Fruit fly (Drosophila melanogaster): ENCODE measurements around the gene CG13728.

Gene CG13728

dm6 chr3L:17349604-17350003 lies 32.9 kb downstream of the CG13728 start, which contains the start of gene Mip (continued):
- TF ChIP-seq otp (GFP tag; IDR thresholded peaks at IDR 0.05) (no peak), CG3847 (GFP tag; IDR thresholded peaks at IDR 0.05) (0 out of 2 replicates have a peak, but pooled peaks have one; percentile 8), Bdp1 (GFP tag; optimal IDR thresholded peaks at IDR 0.05) (no peak), CG15479 (GFP tag; optimal IDR thresholded peaks at IDR 0.05) (peak; percentile 77), zen (tag; optimal IDR thresholded peaks at IDR 0.05) (peak; percentile 8), Hey (tag; optimal IDR thresholded peaks at IDR 0.05) (peak; percentile 39), CG11695 (GFP tag; IDR thresholded peaks at IDR 0.05) (no peak), CG8765 (GFP tag; IDR thresholded peaks at IDR 0.05) (no peak), pros (GFP tag; optimal IDR thresholded peaks at IDR 0.05) (no peak), crol (GFP tag; IDR thresholded peaks at IDR 0.05) (no peak), mld (GFP tag; IDR thresholded peaks at IDR 0.05; ENCODE audit: partially characterized antibody) (no peak), bowl (GFP tag; IDR thresholded peaks at IDR 0.05) (no peak), abd-A (tag; optimal IDR thresholded peaks at IDR 0.05) (no peak), lilli (GFP tag; optimal IDR thresholded peaks at IDR 0.05) (no peak), Med (GFP tag) (peak; percentile 48), jigr1 (GFP tag; IDR thresholded peaks at IDR 0.05) (no peak), slp2 (GFP tag; optimal IDR thresholded peaks at IDR 0.05) (no peak), cg (GFP tag; optimal IDR thresholded peaks at IDR 0.05) (peak; percentile 41), exex (tag; optimal IDR thresholded peaks at IDR 0.05) (no peak), D19B (GFP tag; optimal IDR thresholded peaks at IDR 0.05) (no peak), insv (GFP tag; optimal IDR thresholded peaks at IDR 0.05) (no peak), CG4424 (GFP tag; optimal IDR thresholded peaks at IDR 0.05) (no peak), CG2116 (GFP tag; optimal IDR thresholded peaks at IDR 0.05) (no peak), kni (GFP tag; optimal IDR thresholded peaks at IDR 0.05) (no peak)

- TF ChIP-seq abd-A (tag; optimal IDR thresholded peaks at IDR 0.05) = peak; percentile 91
- no peak for TF ChIP-seq CG17612 (GFP tag; IDR thresholded peaks at IDR 0.05)
- peak; percentile 14 for TF ChIP-seq mirr (GFP tag; optimal IDR thresholded peaks at IDR 0.05)
- TF ChIP-seq Hey (tag; optimal IDR thresholded peaks at IDR 0.05) = peak; percentile 72
These were observed 36.1 kb downstream of the CG13728 start for dm6 chr3L:17346393-17346792.

dm6 chr3L:17344596-17344995 lies 37.9 kb downstream of the CG13728 start, which contains the start of gene brv2:
brv2 (minus strand) TSS chr3L:17344696.
- TF ChIP-seq CG31365 (tag; optimal IDR thresholded peaks at IDR 0.05) (no peak), CG42726 (GFP tag; IDR thresholded peaks at IDR 0.05; ENCODE audit: partially characterized antibody) (no peak), sna (GFP tag; IDR thresholded peaks at IDR 0.05; ENCODE audit: partially characterized antibody) (no peak), CG11560 (tag; IDR thresholded peaks at IDR 0.05) (no peak), Xbp1 (GFP tag; optimal IDR thresholded peaks at IDR 0.05) (no peak), crc (GFP tag; optimal IDR thresholded peaks at IDR 0.05) (no peak), Bgb (GFP tag; IDR thresholded peaks at IDR 0.05; ENCODE audit: partially characterized antibody) (no peak), cad (GFP tag; optimal IDR thresholded peaks at IDR 0.05) (no peak), NfI (GFP tag; optimal IDR thresholded peaks at IDR 0.05) (no peak)

dm6 chr3L:17341216-17341615 lies 41.3 kb downstream of the CG13728 start, which contains the start of gene CG13727:
CG13727 (minus strand) TSS chr3L:17341316.
- TF ChIP-seq Ets65A (GFP tag) (peak; percentile 89), Med (GFP tag) (peak; percentile 26), PHDP (tag; optimal IDR thresholded peaks at IDR 0.05) (no peak)

All from whole organism, embryonic.